Worm (Caenorhabditis elegans): ENCODE data around the gene fbxa-66.

The fbxa-66 gene

ce11 chrIII:2313985-2314494, at the start of gene fbxa-66, which contains the start of gene iffb-1:
fbxa-66 (minus strand) TSS chrIII:2314035.
iffb-1 (plus strand) TSS chrIII:2314436.
- no peak for TF ChIP-seq hlh-30 (tag; optimal IDR thresholded peaks at IDR 0.05; ENCODE audit: insufficient read depth)
- no peak for TF ChIP-seq nfya-1 (tag; optimal IDR thresholded peaks at IDR 0.05)
- TF ChIP-seq gmeb-2 (tag; optimal IDR thresholded peaks at IDR 0.05), result no peak
- TF ChIP-seq fax-1 (tag; optimal IDR thresholded peaks at IDR 0.05), result no peak
- no peak for TF ChIP-seq nhr-232 (tag; optimal IDR thresholded peaks at IDR 0.05)
- TF ChIP-seq eyg-1 (tag; optimal IDR thresholded peaks at IDR 0.05), result no peak
- no peak for TF ChIP-seq dmd-4 (tag; optimal IDR thresholded peaks at IDR 0.05; ENCODE audit: borderline replicate concordance)
- TF ChIP-seq C08G9.2 (tag; optimal IDR thresholded peaks at IDR 0.05), result no peak
- no peak for TF ChIP-seq pat-9 (tag; optimal IDR thresholded peaks at IDR 0.05)

- TF ChIP-seq nhr-232 (tag; optimal IDR thresholded peaks at IDR 0.05), result no peak
- TF ChIP-seq pros-1 (tag; optimal IDR thresholded peaks at IDR 0.05), result no peak
- TF ChIP-seq C08G9.2 (tag; optimal IDR thresholded peaks at IDR 0.05), result no peak
- TF ChIP-seq hlh-13 (GFP tag; optimal IDR thresholded peaks at IDR 0.05), result no peak
- no peak for TF ChIP-seq che-1 (tag; optimal IDR thresholded peaks at IDR 0.05)
- no peak for TF ChIP-seq ceh-19 (GFP tag; optimal IDR thresholded peaks at IDR 0.05)
- TF ChIP-seq tbx-7 (tag; optimal IDR thresholded peaks at IDR 0.05), result no peak
- TF ChIP-seq unc-42 (tag; optimal IDR thresholded peaks at IDR 0.05), result no peak
- TF ChIP-seq pha-2 (tag; optimal IDR thresholded peaks at IDR 0.05), result no peak
These were observed 48.8 kb upstream of the fbxa-66 start, which contains the start of gene srd-69 for ce11 chrIII:2362648-2363047. srd-69 (plus strand) TSS chrIII:2362948.

- TF ChIP-seq npax-4 (tag; optimal IDR thresholded peaks at IDR 0.05), result no peak
- no peak for TF ChIP-seq F13H6.1 (tag; optimal IDR thresholded peaks at IDR 0.05)
- no peak for TF ChIP-seq ama-1 (optimal IDR thresholded peaks at IDR 0.05)
- no peak for TF ChIP-seq che-1 (tag; optimal IDR thresholded peaks at IDR 0.05)
- no peak for TF ChIP-seq eyg-1 (tag; optimal IDR thresholded peaks at IDR 0.05)
- TF ChIP-seq lin-11 (tag; optimal IDR thresholded peaks at IDR 0.05), result no peak
- no peak for TF ChIP-seq pag-3 (tag; optimal IDR thresholded peaks at IDR 0.05; ENCODE audit: borderline replicate concordance)
- no peak for TF ChIP-seq pqm-1 (tag; optimal IDR thresholded peaks at IDR 0.05)
- TF ChIP-seq Y22D7AL.16 (tag; optimal IDR thresholded peaks at IDR 0.05), result no peak
- TF ChIP-seq T23F11.4 (GFP tag; optimal IDR thresholded peaks at IDR 0.05), result no peak
- TF ChIP-seq C38D4.7 (GFP tag; optimal IDR thresholded peaks at IDR 0.05), result no peak
- no peak for TF ChIP-seq ceh-34 (tag; optimal IDR thresholded peaks at IDR 0.05)
- TF ChIP-seq hlh-15 (tag; optimal IDR thresholded peaks at IDR 0.05), result no peak
- TF ChIP-seq tbx-7 (tag; optimal IDR thresholded peaks at IDR 0.05), result no peak
- TF ChIP-seq ceh-31 (tag; optimal IDR thresholded peaks at IDR 0.05), result no peak
- TF ChIP-seq hlh-13 (GFP tag; optimal IDR thresholded peaks at IDR 0.05), result no peak
- no peak for TF ChIP-seq ztf-16 (tag; optimal IDR thresholded peaks at IDR 0.05)
- TF ChIP-seq ceh-6 (GFP tag; optimal IDR thresholded peaks at IDR 0.05), result no peak
- TF ChIP-seq unc-86 (tag; optimal IDR thresholded peaks at IDR 0.05), result no peak
These were observed 36.1 kb upstream of the fbxa-66 start for ce11 chrIII:2349956-2350355.

ce11 chrIII:2347291-2347690, 33.5 kb upstream of the fbxa-66 start, which contains the start of gene gip-1:
gip-1 (plus strand) TSS chrIII:2347591.
- no peak for TF ChIP-seq unc-42 (tag; optimal IDR thresholded peaks at IDR 0.05)

ce11 chrIII:2343273-2343672, 29.4 kb upstream of the fbxa-66 start, which contains the start of gene phf-5:
phf-5 (plus strand) TSS chrIII:2343573.
- TF ChIP-seq unc-3 (GFP tag; conservative IDR thresholded peaks at IDR 0.05) (no peak), unc-3 (tag; optimal IDR thresholded peaks at IDR 0.05) (no peak)

Measured in whole organism, late embryonic.